Worm (Caenorhabditis elegans) whole organism, L4/young adult: ENCODE results near the gene B0454.5.

ENCODE experiments used
- W03F9.2 ChIP-seq: fragments of 150-350 bp; optimal IDR thresholded peaks from 2 replicates; lab custom pipeline; 2014; ENCODE audit warnings: missing biosample characterization, missing genetic modification characterization
- dao-5 ChIP-seq: sonication (generic microtip); optimal IDR thresholded peaks from 2 replicates; lab custom pipeline; 2016; ENCODE audit warnings: missing genotype, missing genetic modification characterization, moderate library complexity, missing compliant biosample characterization
- him-1 ChIP-seq: sonication (generic microtip); optimal IDR thresholded peaks from 2 replicates; lab custom pipeline; 2016; ENCODE audit warnings: missing genotype, missing genetic modification reagents, missing genetic modification characterization, missing compliant biosample characterization

- no peak for TF ChIP-seq him-1 (tag; lab: Kevin White, UChicago)
- no peak for TF ChIP-seq dao-5 (tag; lab: Kevin White, UChicago)
- TF ChIP-seq W03F9.2 (tag; lab: Kevin White, UChicago), result no peak
Measured at ce11 chrII:3087134-3087533, 48.5 kb downstream of the B0454.5 start.
